Worm (Caenorhabditis elegans) whole organism, L2 larva: ENCODE results near the gene Y54H5A.2.

Experiments
- gmeb-1 ChIP-seq: fragments of 150-350 bp; optimal IDR thresholded peaks from 2 replicates; lab custom pipeline; 2014; ENCODE audit warnings: missing biosample characterization, missing genetic modification characterization
- lsy-2 ChIP-seq, 2 experiments: fragments of 150-350 bp in 1 of 2; sonication (generic microtip) in 1 of 2; optimal IDR thresholded peaks; 2 replicates each; lab custom pipeline; 2014 to 2017; ENCODE audit warnings: missing biosample characterization in 2 of 2, missing genetic modification characterization in 2 of 2

DNA sequence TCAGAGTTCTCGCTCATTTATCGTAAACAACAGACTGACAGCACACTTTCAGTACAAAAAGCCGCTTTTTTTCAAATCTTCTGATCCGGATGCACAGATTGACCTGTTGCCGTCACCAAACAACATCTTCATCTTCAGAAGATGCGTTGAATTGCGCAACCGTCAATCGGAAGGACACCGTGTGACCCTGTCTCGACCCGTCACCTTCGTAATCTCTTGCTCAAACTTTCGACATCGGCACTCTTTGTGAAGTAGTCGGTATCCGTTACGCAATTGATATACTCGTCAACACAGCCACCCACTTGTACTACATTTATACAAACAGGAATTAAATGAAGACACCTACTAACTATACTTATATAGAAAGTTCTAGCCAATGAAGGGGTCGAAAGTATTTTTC lies 1.6 kb upstream of the Y54H5A.2 start:
- no peak for TF ChIP-seq gmeb-1 (tag; lab: Kevin White, UChicago)
- TF ChIP-seq lsy-2 (tag; optimal IDR thresholded peaks at IDR 0.05; lab: Kevin White, UChicago) = no peak
